Fruit fly (Drosophila melanogaster): ENCODE data around the gene CG42846.
A peak's percentile ranks its signal among the peaks of the same experiment; 100 is the strongest.

The CG42846 gene

dm6 chr3L:257618-258475 lies 26.4 kb upstream of the CG42846 start, which contains the start of the genes DIP2 and wac (continued):
- peak; percentile 43 for TF ChIP-seq CG18476 (GFP tag; optimal IDR thresholded peaks at IDR 0.05)
- peak; percentile 88 for TF ChIP-seq CG16813 (GFP tag; IDR thresholded peaks at IDR 0.05; ENCODE audit: partially characterized antibody)
- TF ChIP-seq sc (optimal IDR thresholded peaks at IDR 0.05), result no peak
- TF ChIP-seq sc (GFP tag; optimal IDR thresholded peaks at IDR 0.05), result peak; percentile 37
- peak; percentile 88 for TF ChIP-seq E2f2 (GFP tag; IDR thresholded peaks at IDR 0.05)
- TF ChIP-seq CG9215 (GFP tag; IDR thresholded peaks at IDR 0.05), result no peak
- no peak for TF ChIP-seq hth (optimal IDR thresholded peaks at IDR 0.05)
- TF ChIP-seq Optix (GFP tag; IDR thresholded peaks at IDR 0.05), result peak; percentile 54; the same call in 2 of the 3 replicates
- TF ChIP-seq tap (tag; optimal IDR thresholded peaks at IDR 0.05), result no peak
- TF ChIP-seq CG12236 (GFP tag; optimal IDR thresholded peaks at IDR 0.05), result peak; percentile 45
- peak; percentile 64 for TF ChIP-seq maf-S (GFP tag; optimal IDR thresholded peaks at IDR 0.05)
- peak; percentile 55 for TF ChIP-seq CG31224 (GFP tag; IDR thresholded peaks at IDR 0.05)
- TF ChIP-seq tx (GFP tag; optimal IDR thresholded peaks at IDR 0.05), result peak; percentile 84
- no peak for TF ChIP-seq aop (GFP tag; IDR thresholded peaks at IDR 0.05)
- TF ChIP-seq ATbp (GFP tag; optimal IDR thresholded peaks at IDR 0.05), result peak; percentile 4
- TF ChIP-seq al (GFP tag; IDR thresholded peaks at IDR 0.05), result peak; percentile 69
- TF ChIP-seq CG4282 (GFP tag; optimal IDR thresholded peaks at IDR 0.05), result peak; percentile 86
- TF ChIP-seq insv (GFP tag; optimal IDR thresholded peaks at IDR 0.05), result peak in 1 of 2 experiments; percentile 49
- no peak; the same call in none of the 2 replicates for TF ChIP-seq E2f1 (GFP tag; IDR thresholded peaks at IDR 0.05)
- no peak for TF ChIP-seq danr (GFP tag; IDR thresholded peaks at IDR 0.05)
- peak; percentile 91 for TF ChIP-seq onecut (GFP tag; IDR thresholded peaks at IDR 0.05)
- TF ChIP-seq crp (GFP tag; optimal IDR thresholded peaks at IDR 0.05), result peak in 1 of 2 experiments; percentile 24
- peak; percentile 29 for TF ChIP-seq CG16815 (GFP tag; optimal IDR thresholded peaks at IDR 0.05)
- TF ChIP-seq lbe (GFP tag; optimal IDR thresholded peaks at IDR 0.05), result peak; percentile 69
- peak; percentile 92 for TF ChIP-seq CG12769 (tag; optimal IDR thresholded peaks at IDR 0.05)
- TF ChIP-seq tll (GFP tag; optimal IDR thresholded peaks at IDR 0.05), result no peak
- TF ChIP-seq CG6791 (GFP tag; IDR thresholded peaks at IDR 0.05; ENCODE audit: partially characterized antibody), result peak; percentile 88
- TF ChIP-seq Poxn (GFP tag; IDR thresholded peaks at IDR 0.05), result no peak
- peak; percentile 74 for TF ChIP-seq CG2712 (tag; optimal IDR thresholded peaks at IDR 0.05)
- peak; percentile 71 for TF ChIP-seq CG18011 (GFP tag; optimal IDR thresholded peaks at IDR 0.05)
- peak; percentile 58; the same call in 1 of the 2 replicates for TF ChIP-seq HLH3B (GFP tag; IDR thresholded peaks at IDR 0.05)
- TF ChIP-seq CG6272 (GFP tag; IDR thresholded peaks at IDR 0.05), result peak; percentile 77
- TF ChIP-seq Hey (tag; optimal IDR thresholded peaks at IDR 0.05), result no peak
- peak; percentile 98 for TF ChIP-seq Sry-δ (GFP tag; optimal IDR thresholded peaks at IDR 0.05)
- TF ChIP-seq CG11456 (GFP tag; IDR thresholded peaks at IDR 0.05), result peak; percentile 88
- TF ChIP-seq her (GFP tag; optimal IDR thresholded peaks at IDR 0.05), result peak; percentile 86
- peak in 1 of 3 experiments; percentile 54 for TF ChIP-seq lola (GFP tag; optimal IDR thresholded peaks at IDR 0.05)
- peak; percentile 71 for TF ChIP-seq kni (GFP tag; optimal IDR thresholded peaks at IDR 0.05)
- no peak for TF ChIP-seq prd (optimal IDR thresholded peaks at IDR 0.05)
- peak; percentile 76; the same call in 2 of the 3 replicates for TF ChIP-seq prd (GFP tag; IDR thresholded peaks at IDR 0.05)
- peak; percentile 89 for TF ChIP-seq vvl (GFP tag; IDR thresholded peaks at IDR 0.05)
- peak; percentile 52 for TF ChIP-seq CG7372 (GFP tag; IDR thresholded peaks at IDR 0.05)
- TF ChIP-seq CG13296 (GFP tag; optimal IDR thresholded peaks at IDR 0.05), result peak; percentile 63
- peak; percentile 90 for TF ChIP-seq amos (GFP tag; IDR thresholded peaks at IDR 0.05; ENCODE audit: partially characterized antibody)
- no peak for TF ChIP-seq CG18599 (GFP tag; optimal IDR thresholded peaks at IDR 0.05)
- TF ChIP-seq ara (GFP tag; IDR thresholded peaks at IDR 0.05), result peak; percentile 56; the same call in 1 of the 2 replicates
- TF ChIP-seq CG17361 (GFP tag; IDR thresholded peaks at IDR 0.05), result peak; percentile 62; the same call in 2 of the 3 replicates
- peak; percentile 76 for TF ChIP-seq CG14860 (GFP tag; IDR thresholded peaks at IDR 0.05; ENCODE audit: partially characterized antibody)

Measured in whole organism, embryonic.